Fruit fly (Drosophila melanogaster) whole organism, adult: ENCODE results near the gene Irbp18.

Experiments
- CG5204 ChIP-seq: fragments of 200-800 bp; sonication (Bioruptor generic); optimal IDR thresholded peaks from 2 replicates; lab custom pipeline; 2016; ENCODE audit warnings: missing biosample characterization, missing genetic modification characterization
- tj ChIP-seq: fragments of 200-800 bp; sonication (Bioruptor generic); optimal IDR thresholded peaks from 3 replicates; lab custom pipeline; 2017; ENCODE audit warnings: missing biosample characterization, mild to moderate bottlenecking, missing genetic modification characterization, moderate library complexity

dm6 chr3L:11113198-11114197 is 15.5 kb upstream of the Irbp18 start, which contains the start of gene Sod1:
- peak; percentile 37 for TF ChIP-seq tj (GFP tag; lab: Kevin White, UChicago)
- no peak for TF ChIP-seq CG5204
